Fruit fly (Drosophila melanogaster) whole organism, embryonic: Measurements from ENCODE around the gene CG5934.
A peak's percentile ranks its signal among the peaks of the same experiment; 100 is the strongest.

Experiments used
- BtbVII ChIP-seq: fragments of 200-800 bp; sonication (Bioruptor generic); optimal IDR thresholded peaks from 3 replicates; lab custom pipeline; 2017; ENCODE audit warnings: missing biosample characterization, mild to moderate bottlenecking, missing genetic modification characterization
- CG1024 ChIP-seq: fragments of 200-800 bp; sonication (Bioruptor generic); IDR thresholded peaks from 2 replicates; pipeline ENCODE4 v1.3.6; 2022; ENCODE audit warnings: missing biosample characterization, missing genetic modification characterization
- CG10959 ChIP-seq: fragments of 200-800 bp; sonication (Bioruptor generic); IDR thresholded peaks from 2 replicates; pipeline ENCODE4 v1.3.6; 2022; ENCODE audit warnings: missing biosample characterization, missing genetic modification characterization
- CG11247 ChIP-seq: fragments of 200-800 bp; sonication (Bioruptor generic); IDR thresholded peaks from 2 replicates; pipeline ENCODE4 v1.3.6; 2022; ENCODE audit warnings: missing biosample characterization, missing genetic modification characterization
- CG14860 ChIP-seq: fragments of 200-800 bp; sonication (Bioruptor generic); IDR thresholded peaks from 3 replicates; pipeline ENCODE4 v1.3.6; 2022; ENCODE audit warnings: missing biosample characterization, missing genetic modification characterization; ENCODE audit not compliant: partially characterized antibody
- CG14965 ChIP-seq: fragments of 200-800 bp; sonication (Bioruptor generic); optimal IDR thresholded peaks from 2 replicates; lab custom pipeline; 2016; ENCODE audit warnings: missing biosample characterization, missing genetic modification characterization, borderline replicate concordance
- CG15479 ChIP-seq: fragments of 200-800 bp; sonication (Bioruptor generic); optimal IDR thresholded peaks from 3 replicates; lab custom pipeline; 2019; ENCODE audit warnings: missing biosample characterization, mild to moderate bottlenecking, missing genetic modification characterization, moderate library complexity
- CG16863 ChIP-seq: fragments of 200-800 bp; sonication (Bioruptor generic); optimal IDR thresholded peaks from 3 replicates; lab custom pipeline; 2016; ENCODE audit warnings: missing biosample characterization, missing genetic modification characterization
- CG17568 ChIP-seq: fragments of 200-800 bp; sonication (Bioruptor generic); optimal IDR thresholded peaks from 2 replicates; lab custom pipeline; 2018; ENCODE audit warnings: missing biosample characterization, mild to moderate bottlenecking, missing genetic modification characterization, moderate library complexity
- CG17829 ChIP-seq: fragments of 200-800 bp; optimal IDR thresholded peaks from 2 replicates; lab custom pipeline; 2019; ENCODE audit warnings: missing biosample characterization, mild to moderate bottlenecking, missing genetic modification characterization, moderate library complexity
- CG2120 ChIP-seq: fragments of 200-800 bp; sonication (Bioruptor generic); optimal IDR thresholded peaks from 3 replicates; lab custom pipeline; 2016; ENCODE audit warnings: missing biosample characterization, missing genetic modification characterization
- CG2712 ChIP-seq: fragments of 200-800 bp; optimal IDR thresholded peaks from 3 replicates; lab custom pipeline; 2019; ENCODE audit warnings: missing biosample characterization, mild to moderate bottlenecking, missing genetic modification characterization, moderate library complexity
- CG30020 ChIP-seq: fragments of 200-800 bp; optimal IDR thresholded peaks from 2 replicates; lab custom pipeline; 2019; ENCODE audit warnings: missing biosample characterization, mild to moderate bottlenecking, missing genetic modification characterization, moderate library complexity
- CG32772 ChIP-seq: fragments of 200-800 bp; sonication (Bioruptor generic); IDR thresholded peaks from 2 replicates; pipeline ENCODE4 v1.3.6; 2022; ENCODE audit warnings: missing biosample characterization, missing genetic modification characterization
- CG4707 ChIP-seq: fragments of 200-800 bp; sonication (Bioruptor generic); optimal IDR thresholded peaks from 2 replicates; lab custom pipeline; 2018; ENCODE audit warnings: missing biosample characterization, mild to moderate bottlenecking, missing genetic modification characterization, moderate library complexity
- CG9215 ChIP-seq: fragments of 200-800 bp; sonication (Bioruptor generic); IDR thresholded peaks from 2 replicates; pipeline ENCODE4 v1.3.6; 2022; ENCODE audit warnings: missing biosample characterization, missing genetic modification characterization
- CG9797 ChIP-seq: fragments of 200-800 bp; sonication (Bioruptor generic); optimal IDR thresholded peaks from 3 replicates; lab custom pipeline; 2018; ENCODE audit warnings: missing biosample characterization, mild to moderate bottlenecking, missing genetic modification characterization
- Dll ChIP-seq: fragments of 200-800 bp; sonication (Bioruptor generic); IDR thresholded peaks from 4 replicates; pipeline ENCODE4 v1.3.6; 2022; ENCODE audit warnings: missing biosample characterization, missing genetic modification characterization; ENCODE audit not compliant: partially characterized antibody
- Hr51 ChIP-seq, 2 experiments: fragments of 200-800 bp; sonication (Bioruptor generic); optimal IDR thresholded peaks; 2 replicates in 1 of 2; 3 replicates in 1 of 2; lab custom pipeline; 2016 to 2018; ENCODE audit warnings: missing biosample characterization in 2 of 2, missing genetic modification characterization in 2 of 2, mild to moderate bottlenecking in 1 of 2, moderate library complexity in 1 of 2
- Mrtf ChIP-seq: fragments of 200-800 bp; sonication (Bioruptor generic); IDR thresholded peaks from 3 replicates; pipeline ENCODE4 v1.3.6; 2022; ENCODE audit warnings: missing biosample characterization, missing genetic modification characterization
- Nf-YC ChIP-seq: fragments of 200-800 bp; optimal IDR thresholded peaks from 3 replicates; lab custom pipeline; 2019; ENCODE audit warnings: missing biosample characterization, mild to moderate bottlenecking, missing genetic modification characterization, moderate library complexity
- Oaz ChIP-seq: fragments of 200-800 bp; sonication (Bioruptor generic); IDR thresholded peaks from 2 replicates; pipeline ENCODE4 v1.3.6; 2022; ENCODE audit warnings: missing biosample characterization, missing genetic modification characterization
- Opbp ChIP-seq: fragments of 200-800 bp; sonication (Bioruptor generic); IDR thresholded peaks from 3 replicates; pipeline ENCODE4 v1.3.6; 2022; ENCODE audit warnings: missing biosample characterization, missing genetic modification characterization; ENCODE audit not compliant: partially characterized antibody
- Sox102F ChIP-seq: fragments of 200-800 bp; sonication (Bioruptor generic); optimal IDR thresholded peaks from 2 replicates; lab custom pipeline; 2018; ENCODE audit warnings: missing biosample characterization, mild to moderate bottlenecking, missing genetic modification characterization, moderate library complexity
- Spps ChIP-seq: fragments of 200-800 bp; sonication (Bioruptor generic); optimal IDR thresholded peaks from 2 replicates; lab custom pipeline; 2018; ENCODE audit warnings: missing biosample characterization, mild to moderate bottlenecking, missing genetic modification characterization
- bab2 ChIP-seq: fragments of 200-800 bp; sonication (Bioruptor generic); optimal IDR thresholded peaks from 2 replicates; lab custom pipeline; 2016; ENCODE audit warnings: missing biosample characterization, missing genetic modification characterization
- corto ChIP-seq: fragments of 200-800 bp; sonication (Bioruptor generic); optimal IDR thresholded peaks from 2 replicates; lab custom pipeline; 2016; ENCODE audit warnings: missing biosample characterization, mild to moderate bottlenecking, missing genetic modification characterization, moderate library complexity
- danr ChIP-seq: fragments of 200-800 bp; sonication (Bioruptor generic); IDR thresholded peaks from 2 replicates; pipeline ENCODE4 v1.3.6; 2022; ENCODE audit warnings: missing biosample characterization, missing genetic modification characterization
- fru ChIP-seq: fragments of >200 bp; optimal IDR thresholded peaks from 2 replicates; lab custom pipeline; 2017
- hb ChIP-seq: fragments of 200-800 bp; sonication (Bioruptor generic); IDR thresholded peaks from 3 replicates; pipeline ENCODE4 v1.3.6; 2022; ENCODE audit warnings: missing biosample characterization, missing genetic modification characterization; ENCODE audit not compliant: partially characterized antibody
- jing ChIP-seq: fragments of 200-800 bp; sonication (Bioruptor generic); optimal IDR thresholded peaks from 2 replicates; lab custom pipeline; 2018; ENCODE audit warnings: missing biosample characterization, mild to moderate bottlenecking, missing genetic modification characterization
- kah ChIP-seq: fragments of 200-800 bp; sonication (Bioruptor generic); optimal IDR thresholded peaks from 2 replicates; lab custom pipeline; 2018; ENCODE audit warnings: missing biosample characterization, mild to moderate bottlenecking, missing genetic modification characterization
- mam ChIP-seq: fragments of 200-800 bp; sonication (Bioruptor generic); optimal IDR thresholded peaks from 3 replicates; lab custom pipeline; 2016; ENCODE audit warnings: missing biosample characterization, missing genetic modification characterization
- onecut ChIP-seq: fragments of 200-800 bp; sonication (Bioruptor generic); IDR thresholded peaks from 2 replicates; pipeline ENCODE4 v1.3.6; 2022; ENCODE audit warnings: missing biosample characterization, missing genetic modification characterization
- peb ChIP-seq: fragments of 200-800 bp; sonication (Bioruptor generic); IDR thresholded peaks from 2 replicates; pipeline ENCODE4 v1.3.6; 2022; ENCODE audit warnings: missing biosample characterization, missing genetic modification characterization
- pum ChIP-seq: fragments of 200-800 bp; sonication (Bioruptor generic); optimal IDR thresholded peaks from 2 replicates; lab custom pipeline; 2016; ENCODE audit warnings: missing biosample characterization, missing genetic modification characterization
- pzg ChIP-seq: fragments of 200-800 bp; sonication (Bioruptor generic); optimal IDR thresholded peaks from 3 replicates; lab custom pipeline; 2018; ENCODE audit warnings: missing biosample characterization, mild to moderate bottlenecking, missing genetic modification characterization, moderate library complexity
- sens ChIP-seq: fragments of 200-800 bp; sonication (Bioruptor generic); peaks from one replicate; lab custom pipeline; 2016; ENCODE audit warnings: missing biosample characterization, missing genetic modification characterization
- tgo ChIP-seq: fragments of 200-800 bp; sonication (Bioruptor generic); IDR thresholded peaks from 3 replicates; pipeline ENCODE4 v1.3.6; 2022; ENCODE audit warnings: missing biosample characterization, missing genetic modification characterization
- tll ChIP-seq, 2 experiments: fragments of 200-800 bp in 1 of 2; fragments of >200 bp in 1 of 2; sonication (Bioruptor generic) in 1 of 2; optimal IDR thresholded peaks; 2 replicates each; lab custom pipeline; 2017 to 2019; ENCODE audit warnings: missing biosample characterization in 2 of 2, missing genetic modification characterization in 2 of 2, mild to moderate bottlenecking in 1 of 2, moderate library complexity in 1 of 2
- unpg ChIP-seq: fragments of 200-800 bp; sonication (Bioruptor generic); optimal IDR thresholded peaks from 3 replicates; lab custom pipeline; 2018; ENCODE audit warnings: missing biosample characterization, mild to moderate bottlenecking, missing genetic modification characterization, moderate library complexity

CG5934 gene

DNA sequence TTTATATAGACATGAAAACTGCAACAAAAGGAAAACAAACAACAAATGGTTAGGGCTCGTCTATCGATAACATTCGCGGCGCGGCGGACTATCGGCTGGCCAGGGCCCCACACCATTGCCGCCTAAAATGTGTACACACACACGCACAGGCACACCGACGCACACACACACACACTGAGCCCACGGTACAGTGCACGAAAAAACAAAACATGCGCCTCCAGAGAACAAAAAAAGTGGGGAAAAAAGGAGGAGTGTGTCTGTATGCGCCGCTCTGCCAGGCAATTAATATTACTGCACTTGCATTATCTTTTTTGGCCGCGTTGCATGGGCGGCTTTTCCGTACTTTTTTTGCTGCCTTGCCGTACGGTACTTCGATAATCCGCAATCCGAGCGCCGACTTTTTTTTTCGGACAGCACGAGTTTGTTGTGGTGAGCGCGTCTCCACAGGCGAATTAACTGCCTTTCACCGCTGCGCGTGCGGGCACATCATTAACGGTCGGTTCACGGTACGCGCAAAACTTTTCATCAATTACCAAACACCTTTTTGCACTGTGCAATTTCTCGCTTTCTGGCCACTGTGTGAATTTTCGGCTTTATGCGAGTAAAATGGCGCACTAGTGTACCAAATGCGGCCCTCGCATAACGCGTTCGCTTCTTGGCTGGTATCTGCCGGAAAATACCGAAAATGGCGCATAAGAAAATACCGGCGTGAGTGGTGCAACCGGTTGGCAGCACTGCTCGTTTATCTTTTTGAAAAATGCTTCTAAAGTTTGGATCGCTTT is 9.9 kb upstream of the CG5934 start, which contains the start of gene woc (continued):
- no peak for TF ChIP-seq CG17568 (GFP tag; lab: Kevin White, UChicago)
- TF ChIP-seq CG4707 (GFP tag; lab: Kevin White, UChicago) = no peak
- TF ChIP-seq Mrtf = peak; percentile 29; the same call in 1 of the 3 replicates
- TF ChIP-seq fru = no peak
- no peak for TF ChIP-seq Sox102F (GFP tag; lab: Kevin White, UChicago)
- TF ChIP-seq CG11247 (GFP tag; lab: Robert Waterston, UW) = 0 out of 2 replicates have a peak, but pooled peaks have one; percentile 9
- peak; percentile 56 for TF ChIP-seq mam
- TF ChIP-seq jing (GFP tag; lab: Kevin White, UChicago) = no peak
- peak in 1 of 2 experiments; percentile 39 for TF ChIP-seq Hr51 (GFP tag; optimal IDR thresholded peaks at IDR 0.05; lab: Kevin White, UChicago)
- TF ChIP-seq unpg (GFP tag; lab: Kevin White, UChicago) = no peak
- TF ChIP-seq Nf-YC (tag; lab: Kevin White, UChicago) = no peak
- peak; percentile 89 for TF ChIP-seq CG9797 (GFP tag; lab: Kevin White, UChicago)
- peak; percentile 60; the same call in 1 of the 2 replicates for TF ChIP-seq danr (GFP tag; lab: Robert Waterston, UW)
- TF ChIP-seq tll (GFP tag; optimal IDR thresholded peaks at IDR 0.05; lab: Kevin White, UChicago) = peak in 1 of 2 experiments; percentile 12
- TF ChIP-seq tgo = peak; percentile 53
- TF ChIP-seq CG9215 (GFP tag; lab: Robert Waterston, UW) = peak; percentile 43
- TF ChIP-seq Oaz (GFP tag; lab: Robert Waterston, UW) = no peak
- TF ChIP-seq kah (GFP tag; lab: Kevin White, UChicago) = no peak
- TF ChIP-seq bab2 (GFP tag; lab: Kevin White, UChicago) = peak; percentile 46
- no peak for TF ChIP-seq Spps (tag; lab: Kevin White, UChicago)
- peak; percentile 94 for TF ChIP-seq sens (GFP tag; lab: Kevin White, UChicago)
- TF ChIP-seq onecut = no peak
- peak; percentile 85 for TF ChIP-seq CG15479 (GFP tag; lab: Kevin White, UChicago)
- peak; percentile 74 for TF ChIP-seq CG14860
- TF ChIP-seq CG14965 (GFP tag; lab: Kevin White, UChicago) = no peak
- TF ChIP-seq CG2712 (tag; lab: Kevin White, UChicago) = no peak
- no peak for TF ChIP-seq CG10959 (GFP tag; lab: Robert Waterston, UW)
- TF ChIP-seq CG30020 = no peak
- TF ChIP-seq CG17829 (tag; lab: Kevin White, UChicago) = no peak
- no peak for TF ChIP-seq corto (GFP tag; lab: Kevin White, UChicago)
- peak; percentile 68 for TF ChIP-seq CG32772 (GFP tag; lab: Robert Waterston, UW)
- no peak for TF ChIP-seq peb (GFP tag; lab: Robert Waterston, UW)
- TF ChIP-seq Dll (GFP tag; lab: Robert Waterston, UW) = peak; percentile 78
- TF ChIP-seq CG16863 (GFP tag; lab: Kevin White, UChicago) = peak; percentile 64
- TF ChIP-seq Opbp (GFP tag; lab: Robert Waterston, UW) = peak; percentile 83
- TF ChIP-seq BtbVII (GFP tag; lab: Kevin White, UChicago) = peak; percentile 36
- TF ChIP-seq hb = peak; percentile 82
- TF ChIP-seq CG2120 (GFP tag; lab: Kevin White, UChicago) = peak; percentile 78
- peak; percentile 39 for TF ChIP-seq pum (GFP tag; lab: Kevin White, UChicago)
- TF ChIP-seq pzg (GFP tag; lab: Kevin White, UChicago) = peak; percentile 91
- TF ChIP-seq CG1024 (GFP tag; lab: Robert Waterston, UW) = 0 out of 2 replicates have a peak, but pooled peaks have one; percentile 2
- TF ChIP-seq, all 482 proteins: peak for 244
